Fruit fly (Drosophila melanogaster) whole organism, embryonic: ENCODE data around the gene CG15362.

ENCODE experiments used
- CG12236 ChIP-seq: fragments of 200-800 bp; sonication (Bioruptor generic); optimal IDR thresholded peaks from 2 replicates; lab custom pipeline; 2016; ENCODE audit warnings: missing biosample characterization, missing genetic modification characterization
- CG6654 ChIP-seq: fragments of 200-800 bp; sonication (Bioruptor generic); optimal IDR thresholded peaks from 2 replicates; lab custom pipeline; 2017; ENCODE audit warnings: missing biosample characterization, mild to moderate bottlenecking, missing genetic modification characterization
- CG7556 ChIP-seq: fragments of 200-800 bp; sonication (Bioruptor generic); optimal IDR thresholded peaks from 2 replicates; lab custom pipeline; 2017; ENCODE audit warnings: missing biosample characterization, mild to moderate bottlenecking, missing genetic modification characterization
- CG7745 ChIP-seq: fragments of 200-800 bp; sonication (Bioruptor generic); optimal IDR thresholded peaks from 2 replicates; lab custom pipeline; 2018; ENCODE audit warnings: missing biosample characterization, mild to moderate bottlenecking, missing genetic modification characterization, moderate library complexity
- CrebB ChIP-seq: fragments of 200-800 bp; sonication (Bioruptor generic); optimal IDR thresholded peaks from 3 replicates; lab custom pipeline; 2018; ENCODE audit warnings: missing biosample characterization, mild to moderate bottlenecking, missing genetic modification characterization
- Rx ChIP-seq: fragments of 200-800 bp; sonication (Bioruptor generic); IDR thresholded peaks from 2 replicates; pipeline ENCODE4 v1.3.6; 2022; ENCODE audit warnings: missing biosample characterization, missing genetic modification characterization
- ase ChIP-seq: fragments of 200-800 bp; sonication (Bioruptor generic); IDR thresholded peaks from 3 replicates; pipeline ENCODE4 v1.3.6; 2022; ENCODE audit warnings: missing biosample characterization, missing genetic modification characterization
- insv ChIP-seq, 2 experiments: fragments of 200-800 bp; sonication (Bioruptor generic); optimal IDR thresholded peaks; 3 replicates each; lab custom pipeline; 2016 to 2018; ENCODE audit warnings: missing biosample characterization in 2 of 2, missing genetic modification characterization in 2 of 2
- seq ChIP-seq: fragments of 200-800 bp; sonication (Bioruptor generic); IDR thresholded peaks from 2 replicates; pipeline ENCODE4 v1.3.6; 2022; ENCODE audit warnings: missing biosample characterization, missing genetic modification characterization

- no peak for TF ChIP-seq CrebB (tag; lab: Kevin White, UChicago)
- no peak for TF ChIP-seq Rx
- no peak for TF ChIP-seq CG7745
- TF ChIP-seq CG12236 (GFP tag; lab: Kevin White, UChicago), result no peak
- no peak for TF ChIP-seq ase (GFP tag; lab: Robert Waterston, UW)
- no peak for TF ChIP-seq CG6654 (GFP tag; lab: Kevin White, UChicago)
- peak; percentile 13 for TF ChIP-seq CG7556 (GFP tag; lab: Kevin White, UChicago)
- TF ChIP-seq insv (GFP tag; optimal IDR thresholded peaks at IDR 0.05; lab: Kevin White, UChicago), result no peak
- TF ChIP-seq seq (GFP tag; lab: Robert Waterston, UW), result no peak
These were observed 34.2 kb downstream of the CG15362 start for dm6 chr2L:2015204-2015603.
